Worm (Caenorhabditis elegans): ENCODE data around the gene ifa-1.
A peak's percentile ranks its signal among the peaks of the same experiment; 100 is the strongest.

The ifa-1 gene

ce11 chrX:11323225-11323624, 52.2 kb downstream of the ifa-1 start:
- TF ChIP-seq ztf-11 (tag; optimal IDR thresholded peaks at IDR 0.05) (no peak), elt-2 (tag; optimal IDR thresholded peaks at IDR 0.05) (peak; percentile 3)

ce11 chrX:11324240-11324639, 53.3 kb downstream of the ifa-1 start, which contains the start of gene asm-2:
Gene asm-2 (minus strand): TSS chrX:11324251.
- no peak for TF ChIP-seq elt-3 (tag; optimal IDR thresholded peaks at IDR 0.05)
- TF ChIP-seq ceh-8 (GFP tag; optimal IDR thresholded peaks at IDR 0.05), result no peak
- TF ChIP-seq egl-27 (tag; optimal IDR thresholded peaks at IDR 0.05), result no peak
- TF ChIP-seq elt-2 (tag; optimal IDR thresholded peaks at IDR 0.05), result peak; percentile 73
- peak; percentile 5 for TF ChIP-seq lin-14 (GFP tag; optimal IDR thresholded peaks at IDR 0.05)

Data from whole organism, L1 larva.